Worm (Caenorhabditis elegans) whole organism, early embryonic: ENCODE measurements around the gene K01D12.15.

ENCODE experiments used
- F13C5.2 ChIP-seq: sonication (generic microtip); optimal IDR thresholded peaks from 2 replicates; lab custom pipeline; 2017; ENCODE audit warnings: mild to moderate bottlenecking, missing genetic modification characterization, inconsistent platforms, missing compliant biosample characterization
- ama-1 ChIP-seq: fragments of 150-350 bp; optimal IDR thresholded peaks from 2 replicates; lab custom pipeline; 2014
- flt-1 ChIP-seq: fragments of 200-800 bp; sonication (Bioruptor generic); IDR thresholded peaks from 2 replicates; pipeline ENCODE4 v1.3.6; 2022; ENCODE audit warnings: missing genetic modification characterization, missing compliant biosample characterization
- hmbx-1 ChIP-seq: sonication (generic microtip); optimal IDR thresholded peaks from 2 replicates; lab custom pipeline; 2016; ENCODE audit warnings: mild to moderate bottlenecking, missing genetic modification characterization, missing compliant biosample characterization
- hmg-4 ChIP-seq: fragments of 200-800 bp; sonication (Bioruptor generic); optimal IDR thresholded peaks from 2 replicates; lab custom pipeline; 2018; ENCODE audit warnings: mild to moderate bottlenecking, missing genetic modification characterization, missing compliant biosample characterization
- pes-1 ChIP-seq: fragments of 200-800 bp; sonication (Bioruptor generic); IDR thresholded peaks from 2 replicates; pipeline ENCODE4 v1.3.6; 2022; ENCODE audit warnings: missing genetic modification reagents, missing genetic modification characterization, missing compliant biosample characterization
- scrt-1 ChIP-seq: fragments of 200-800 bp; sonication (Bioruptor generic); IDR thresholded peaks from 2 replicates; pipeline ENCODE4 v1.3.6; 2022; ENCODE audit warnings: missing genetic modification characterization, missing compliant biosample characterization
- sea-1 ChIP-seq: fragments of 200-800 bp; sonication (Bioruptor generic); conservative IDR thresholded peaks from 2 replicates; pipeline ENCODE4 v1.3.6; 2022; ENCODE audit warnings: missing genetic modification characterization, missing compliant biosample characterization
- tbx-37 ChIP-seq: fragments of 200-800 bp; sonication (Bioruptor generic); conservative IDR thresholded peaks from 2 replicates; pipeline ENCODE4 v1.3.6; 2022; ENCODE audit warnings: missing genetic modification reagents, missing genetic modification characterization, missing compliant biosample characterization

DNA sequence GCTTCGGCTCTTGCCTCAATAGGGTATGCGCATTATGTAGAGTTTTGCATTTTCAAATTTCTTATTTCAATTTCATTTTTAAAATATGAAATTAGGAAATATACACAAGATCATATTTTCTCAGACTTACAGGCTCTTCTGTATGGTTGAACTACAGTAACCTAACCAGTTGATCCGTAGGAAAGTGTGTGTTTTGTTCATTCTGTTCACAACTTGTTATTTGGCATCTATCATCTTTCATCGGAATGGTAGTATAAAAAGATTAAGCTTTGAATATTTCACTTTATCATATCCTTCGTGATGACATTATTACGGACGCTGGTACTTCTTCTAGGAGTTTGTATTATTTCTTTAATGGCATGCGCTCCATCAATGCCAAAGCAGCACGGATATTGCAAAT lies 19.7 kb downstream of the K01D12.15 start, which contains the start of gene K01D12.10:
- no peak for TF ChIP-seq sea-1 (GFP tag; lab: Robert Waterston, UW)
- no peak for TF ChIP-seq ama-1 (lab: Kevin White, UChicago)
- TF ChIP-seq pes-1 (GFP tag; lab: Robert Waterston, UW) = no peak
- TF ChIP-seq scrt-1 (GFP tag; lab: Robert Waterston, UW) = no peak
- no peak for TF ChIP-seq hmg-4 (GFP tag; lab: Kevin White, UChicago)
- TF ChIP-seq flt-1 = no peak
- TF ChIP-seq tbx-37 (GFP tag; lab: Robert Waterston, UW) = no peak
- TF ChIP-seq hmbx-1 (tag; lab: Kevin White, UChicago) = no peak
- TF ChIP-seq F13C5.2 (tag; lab: Kevin White, UChicago) = no peak
